Fruit fly (Drosophila melanogaster): ENCODE measurements around the gene mbm.
A peak's percentile ranks its signal among the peaks of the same experiment; 100 is the strongest.

The mbm gene

DNA sequence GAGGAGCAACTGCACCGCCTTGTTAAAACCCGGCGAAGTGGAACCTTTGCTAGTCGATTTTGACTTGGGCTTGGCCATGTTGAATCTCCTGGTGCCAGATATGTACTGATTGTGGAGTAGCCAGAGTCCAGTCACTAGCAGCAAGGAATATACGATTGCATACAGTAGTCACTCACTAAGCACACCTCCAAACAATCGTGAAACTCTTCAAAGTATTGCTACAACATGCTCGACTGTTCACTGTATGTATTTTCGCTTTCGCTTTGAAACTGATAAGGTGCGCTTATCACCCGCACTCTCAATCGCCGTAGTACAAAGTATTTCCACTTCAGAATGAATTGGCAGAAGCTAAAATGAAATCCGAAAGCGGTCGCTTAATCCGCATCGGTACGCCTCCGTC lies 12.9 kb upstream of the mbm start (continued):
- TF ChIP-seq ey (GFP tag; optimal IDR thresholded peaks at IDR 0.05): peak; percentile 90
- TF ChIP-seq lola (GFP tag; optimal IDR thresholded peaks at IDR 0.05): no peak
- TF ChIP-seq GATAd (GFP tag; optimal IDR thresholded peaks at IDR 0.05): no peak
- no peak for TF ChIP-seq Dif (GFP tag; optimal IDR thresholded peaks at IDR 0.05; ENCODE audit: partially characterized antibody)
- no peak for TF ChIP-seq Hr78 (GFP tag; optimal IDR thresholded peaks at IDR 0.05)
- peak; percentile 84 for TF ChIP-seq woc (GFP tag; optimal IDR thresholded peaks at IDR 0.05)
- TF ChIP-seq sv (GFP tag; optimal IDR thresholded peaks at IDR 0.05): peak; percentile 36
- peak; percentile 69 for TF ChIP-seq sage (GFP tag; optimal IDR thresholded peaks at IDR 0.05)
- no peak for TF ChIP-seq Myc (optimal IDR thresholded peaks at IDR 0.05)
- TF ChIP-seq dmrt93B (GFP tag; optimal IDR thresholded peaks at IDR 0.05): peak; percentile 55
- TF ChIP-seq rgr (GFP tag; optimal IDR thresholded peaks at IDR 0.05): peak; percentile 97
- TF ChIP-seq OdsH (GFP tag; optimal IDR thresholded peaks at IDR 0.05): peak; percentile 91
- TF ChIP-seq CG32264 (GFP tag; optimal IDR thresholded peaks at IDR 0.05): peak; percentile 63
- TF ChIP-seq Hr83 (GFP tag; optimal IDR thresholded peaks at IDR 0.05; ENCODE audit: poor library complexity, severe bottlenecking): peak; percentile 98
- TF ChIP-seq h (GFP tag; optimal IDR thresholded peaks at IDR 0.05): peak; percentile 95
- peak; percentile 79 for TF ChIP-seq HLH106 (tag; optimal IDR thresholded peaks at IDR 0.05)

DNA sequence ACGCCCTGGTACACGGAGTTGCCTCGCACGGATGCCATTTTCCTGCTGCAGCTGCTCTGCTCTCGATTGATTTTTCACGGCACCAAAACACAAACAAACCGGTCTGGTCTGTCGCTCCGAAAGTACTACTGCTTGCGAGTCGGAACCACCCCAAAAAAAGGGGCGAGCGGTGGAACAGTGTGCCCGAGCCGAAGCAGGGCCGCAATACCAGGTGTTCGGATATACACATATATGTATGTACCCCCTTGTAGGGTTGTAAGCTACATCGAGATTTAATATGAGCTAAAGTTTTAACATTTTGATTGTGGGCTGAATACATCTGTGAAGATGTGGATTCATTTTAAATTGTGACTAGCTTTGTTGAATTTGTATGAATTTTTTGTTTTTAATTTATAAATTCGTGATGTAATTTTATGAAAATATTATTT lies 12.1 kb upstream of the mbm start:
- TF ChIP-seq Rel (GFP tag; optimal IDR thresholded peaks at IDR 0.05) (no peak), Rel (tag; optimal IDR thresholded peaks at IDR 0.05) (peak; percentile 98), sage (GFP tag; optimal IDR thresholded peaks at IDR 0.05) (no peak), lola (GFP tag; optimal IDR thresholded peaks at IDR 0.05) (no peak), ey (GFP tag; optimal IDR thresholded peaks at IDR 0.05) (peak; percentile 62), Hr83 (GFP tag; optimal IDR thresholded peaks at IDR 0.05; ENCODE audit: poor library complexity, severe bottlenecking) (peak; percentile 72), jim (GFP tag; optimal IDR thresholded peaks at IDR 0.05) (no peak), GATAd (GFP tag; optimal IDR thresholded peaks at IDR 0.05) (no peak), brk (GFP tag; optimal IDR thresholded peaks at IDR 0.05) (no peak), rgr (GFP tag; optimal IDR thresholded peaks at IDR 0.05) (peak; percentile 64), tai (GFP tag; optimal IDR thresholded peaks at IDR 0.05) (no peak), Sp1 (GFP tag; optimal IDR thresholded peaks at IDR 0.05) (peak; percentile 45), br (GFP tag; optimal IDR thresholded peaks at IDR 0.05) (peak; percentile 55), CG9705 (GFP tag; optimal IDR thresholded peaks at IDR 0.05) (peak; percentile 6), foxo (GFP tag; optimal IDR thresholded peaks at IDR 0.05) (peak in 1 of 2 experiments; percentile 55), woc (GFP tag; optimal IDR thresholded peaks at IDR 0.05) (peak; percentile 66), h (GFP tag; optimal IDR thresholded peaks at IDR 0.05) (peak; percentile 71), Vsx2 (GFP tag; optimal IDR thresholded peaks at IDR 0.05; ENCODE audit: partially characterized antibody) (no peak), HLH106 (tag; optimal IDR thresholded peaks at IDR 0.05) (peak; percentile 54), OdsH (GFP tag; optimal IDR thresholded peaks at IDR 0.05) (peak; percentile 40), Mio (GFP tag; optimal IDR thresholded peaks at IDR 0.05) (no peak), CG32264 (GFP tag; optimal IDR thresholded peaks at IDR 0.05) (no peak), dmrt93B (GFP tag; optimal IDR thresholded peaks at IDR 0.05) (no peak), pan (optimal IDR thresholded peaks at IDR 0.05) (no peak), dl (GFP tag; optimal IDR thresholded peaks at IDR 0.05; ENCODE audit: insufficient read depth in 1 of 2, partially characterized antibody in 2 of 2) (no peak), Myc (optimal IDR thresholded peaks at IDR 0.05) (no peak), Dfd (GFP tag; optimal IDR thresholded peaks at IDR 0.05) (no peak), fru (GFP tag; optimal IDR thresholded peaks at IDR 0.05) (peak; percentile 50), psq (GFP tag; optimal IDR thresholded peaks at IDR 0.05) (no peak), Hnf4 (GFP tag; optimal IDR thresholded peaks at IDR 0.05) (peak; percentile 37), CrebA (GFP tag; optimal IDR thresholded peaks at IDR 0.05; ENCODE audit: borderline replicate concordance) (no peak), Hr78 (GFP tag; optimal IDR thresholded peaks at IDR 0.05) (no peak), Dif (GFP tag; optimal IDR thresholded peaks at IDR 0.05; ENCODE audit: partially characterized antibody) (peak; percentile 85)

DNA sequence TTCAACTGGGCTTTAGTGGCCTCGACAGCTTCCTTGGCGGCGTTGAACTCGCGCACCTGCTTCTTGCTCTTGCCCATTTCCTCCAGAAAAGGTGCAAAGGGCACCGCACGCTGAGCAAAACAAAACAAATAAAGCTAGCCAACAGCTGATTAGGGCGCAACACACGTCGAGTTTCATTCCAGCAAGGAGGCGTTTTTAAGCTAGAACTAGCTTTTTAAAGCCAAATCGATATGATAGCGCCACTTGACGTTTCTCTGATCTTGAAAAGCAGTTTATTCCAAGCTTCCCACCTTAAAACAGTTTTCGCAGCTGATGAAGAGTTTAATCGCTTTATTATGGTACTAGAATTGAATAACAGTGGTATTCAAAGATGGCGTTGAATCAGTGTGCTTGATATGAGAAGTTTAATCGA lies 9.6 kb upstream of the mbm start, which contains the start of gene CG11601:
Gene CG11601 (minus strand): TSS at position 199 of the 412 bp plus-strand sequence.
- peak; percentile 14 for TF ChIP-seq ey (GFP tag; optimal IDR thresholded peaks at IDR 0.05)
- no peak for TF ChIP-seq rgr (GFP tag; optimal IDR thresholded peaks at IDR 0.05)
- no peak for TF ChIP-seq usp (GFP tag; optimal IDR thresholded peaks at IDR 0.05)
- TF ChIP-seq foxo (GFP tag; optimal IDR thresholded peaks at IDR 0.05): peak in 1 of 2 experiments; percentile 15
- TF ChIP-seq Rel (GFP tag; optimal IDR thresholded peaks at IDR 0.05): no peak
- peak; percentile 17 for TF ChIP-seq Rel (tag; optimal IDR thresholded peaks at IDR 0.05)
- no peak for TF ChIP-seq brk (GFP tag; optimal IDR thresholded peaks at IDR 0.05)
- peak; percentile 25 for TF ChIP-seq sv (GFP tag; optimal IDR thresholded peaks at IDR 0.05)
- TF ChIP-seq Vsx2 (GFP tag; optimal IDR thresholded peaks at IDR 0.05; ENCODE audit: partially characterized antibody): peak; percentile 99
- TF ChIP-seq dl (GFP tag; optimal IDR thresholded peaks at IDR 0.05; ENCODE audit: insufficient read depth in 1 of 2, partially characterized antibody in 2 of 2): peak; percentile 65 to 92
- peak; percentile 37 for TF ChIP-seq Hr83 (GFP tag; optimal IDR thresholded peaks at IDR 0.05; ENCODE audit: poor library complexity, severe bottlenecking)
- no peak for TF ChIP-seq tai (GFP tag; optimal IDR thresholded peaks at IDR 0.05)
- no peak for TF ChIP-seq Abd-B (GFP tag; optimal IDR thresholded peaks at IDR 0.05)
- no peak for TF ChIP-seq fru (GFP tag; optimal IDR thresholded peaks at IDR 0.05)
- no peak for TF ChIP-seq dsf (GFP tag; optimal IDR thresholded peaks at IDR 0.05; ENCODE audit: borderline replicate concordance)
- peak; percentile 45 for TF ChIP-seq Sp1 (GFP tag; optimal IDR thresholded peaks at IDR 0.05)
- TF ChIP-seq GATAd (GFP tag; optimal IDR thresholded peaks at IDR 0.05): no peak
- TF ChIP-seq CG9705 (GFP tag; optimal IDR thresholded peaks at IDR 0.05): no peak
- peak; percentile 36 for TF ChIP-seq HLH106 (tag; optimal IDR thresholded peaks at IDR 0.05)
- no peak for TF ChIP-seq CrebA (GFP tag; optimal IDR thresholded peaks at IDR 0.05; ENCODE audit: borderline replicate concordance)
- no peak for TF ChIP-seq dmrt93B (GFP tag; optimal IDR thresholded peaks at IDR 0.05)
- TF ChIP-seq pan (optimal IDR thresholded peaks at IDR 0.05): no peak
- TF ChIP-seq Dif (GFP tag; optimal IDR thresholded peaks at IDR 0.05; ENCODE audit: partially characterized antibody): peak; percentile 97
- TF ChIP-seq OdsH (GFP tag; optimal IDR thresholded peaks at IDR 0.05): peak; percentile 8
- TF ChIP-seq CG32264 (GFP tag; optimal IDR thresholded peaks at IDR 0.05): no peak
- TF ChIP-seq jim (GFP tag; optimal IDR thresholded peaks at IDR 0.05): no peak
- peak; percentile 60 for TF ChIP-seq Hnf4 (GFP tag; optimal IDR thresholded peaks at IDR 0.05)
- peak; percentile 78 for TF ChIP-seq psq (GFP tag; optimal IDR thresholded peaks at IDR 0.05)
- TF ChIP-seq Dfd (GFP tag; optimal IDR thresholded peaks at IDR 0.05): no peak
- peak; percentile 86 for TF ChIP-seq Myc (optimal IDR thresholded peaks at IDR 0.05)

Data from whole organism, wandering third instar larva.